Worm (Caenorhabditis elegans): ENCODE results near the gene par-5.

ce11 chrIV:11809047-11809446 is 12.7 kb downstream of the par-5 start:
- TF ChIP-seq Y53G8AR.9 (GFP tag; conservative IDR thresholded peaks at IDR 0.05): no peak
- TF ChIP-seq K11D2.4 (GFP tag; IDR thresholded peaks at IDR 0.05): no peak
- no peak for TF ChIP-seq bed-2 (GFP tag; IDR thresholded peaks at IDR 0.05)

Measured in whole organism, young adult.